Worm (Caenorhabditis elegans): ENCODE results near the gene oac-53.
A peak's percentile ranks its signal among the peaks of the same experiment; 100 is the strongest.

The oac-53 gene

DNA sequence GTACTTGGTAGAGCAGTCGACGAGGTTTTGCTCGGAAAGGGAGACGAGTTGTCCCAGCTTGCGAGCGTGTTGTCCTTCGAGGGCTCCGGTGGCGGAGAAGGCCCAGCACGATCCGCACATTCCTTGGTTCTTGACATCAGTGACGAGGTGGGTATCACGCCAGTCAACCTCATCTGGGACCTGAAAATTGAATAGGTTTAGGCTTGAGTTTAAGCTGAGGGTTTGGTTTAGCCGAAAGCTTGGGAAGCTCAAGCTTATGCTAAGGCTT, 34.0 kb downstream of the oac-53 start (continued):
- TF ChIP-seq rpc-1 (optimal IDR thresholded peaks at IDR 0.05) = no peak
- TF ChIP-seq rpc-1 (tag; optimal IDR thresholded peaks at IDR 0.05) = no peak
- no peak for TF ChIP-seq ztf-18 (tag; optimal IDR thresholded peaks at IDR 0.05)
- no peak for TF ChIP-seq chd-7 (tag; optimal IDR thresholded peaks at IDR 0.05)
- no peak for TF ChIP-seq tlf-1 (GFP tag; optimal IDR thresholded peaks at IDR 0.05)
- peak; percentile 31; the same call in 1 of the 2 replicates for TF ChIP-seq cebp-2 (GFP tag; IDR thresholded peaks at IDR 0.05)
- no peak for TF ChIP-seq sdz-38 (tag; optimal IDR thresholded peaks at IDR 0.05)
- TF ChIP-seq ekl-4 (GFP tag; IDR thresholded peaks at IDR 0.05) = 0 out of 2 replicates have a peak, but pooled peaks have one; percentile 22
- TF ChIP-seq mcd-1 (GFP tag; IDR thresholded peaks at IDR 0.05) = peak; percentile 26; the same call in 1 of the 2 replicates
- no peak for TF ChIP-seq nhr-80 (tag; optimal IDR thresholded peaks at IDR 0.05)
- TF ChIP-seq B0336.3 (GFP tag; IDR thresholded peaks at IDR 0.05) = 0 out of 2 replicates have a peak, but pooled peaks have one; percentile 7
- TF ChIP-seq ccch-3 (GFP tag; optimal IDR thresholded peaks at IDR 0.05) = no peak
- TF ChIP-seq attf-6 (GFP tag; IDR thresholded peaks at IDR 0.05) = peak; percentile 27; the same call in 1 of the 2 replicates
- no peak; the same call in 1 of the 2 replicates for TF ChIP-seq K11D2.4 (GFP tag; IDR thresholded peaks at IDR 0.05)
- no peak for TF ChIP-seq T26A5.8 (tag; optimal IDR thresholded peaks at IDR 0.05)
- peak; percentile 85 for TF ChIP-seq zfh-2 (GFP tag; conservative IDR thresholded peaks at IDR 0.05)
- TF ChIP-seq pha-4 (tag; optimal IDR thresholded peaks at IDR 0.05) = no peak
- peak; percentile 38 for TF ChIP-seq repo-1 (tag; optimal IDR thresholded peaks at IDR 0.05)
- no peak for TF ChIP-seq snpc-3.4 (tag; optimal IDR thresholded peaks at IDR 0.05)

DNA sequence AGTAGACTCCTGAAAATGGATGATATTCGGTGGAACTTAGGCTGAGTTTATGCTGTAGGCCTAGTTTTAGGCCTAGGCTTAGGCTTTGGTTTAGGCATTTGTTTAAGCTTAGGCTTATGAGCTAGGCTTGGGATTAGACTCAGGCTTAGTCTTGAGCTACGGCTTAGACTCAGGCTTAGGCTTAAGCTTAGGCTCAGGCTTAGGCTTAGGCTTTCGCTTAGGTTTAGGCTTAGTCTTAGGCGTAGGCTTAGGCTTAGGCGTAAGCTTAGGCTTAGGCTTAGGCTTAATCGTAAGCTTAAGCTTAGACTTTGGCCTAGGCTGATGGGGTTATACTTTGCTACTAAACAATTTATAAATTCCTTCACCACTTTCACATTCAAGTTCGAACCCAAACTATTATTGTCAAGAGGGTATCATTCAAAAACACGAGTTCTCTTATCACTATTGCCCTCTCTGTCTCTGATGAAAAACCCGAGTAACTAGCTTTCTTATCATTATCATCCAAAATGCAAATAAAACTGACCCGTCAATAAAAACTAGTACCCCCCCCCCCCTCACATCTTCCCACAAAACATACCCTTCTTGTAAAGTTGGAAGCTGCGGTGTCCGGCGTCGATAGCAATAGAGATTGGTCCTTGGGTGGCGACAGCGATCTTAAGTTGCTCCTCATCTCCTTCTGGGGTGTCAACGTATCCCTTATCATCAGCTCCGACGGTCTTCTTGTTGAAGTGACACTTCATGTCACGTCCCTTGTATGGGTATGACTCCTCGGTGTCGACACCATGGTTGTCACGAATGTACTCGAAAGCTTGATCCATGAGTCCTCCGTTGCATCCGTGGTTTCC, 34.6 kb downstream of the oac-53 start:
- TF ChIP-seq attf-6 (GFP tag; IDR thresholded peaks at IDR 0.05) (no peak), lag-1 (GFP tag; IDR thresholded peaks at IDR 0.05) (no peak), tlf-1 (GFP tag; optimal IDR thresholded peaks at IDR 0.05) (no peak), lin-35 (GFP tag; optimal IDR thresholded peaks at IDR 0.05) (no peak), bed-2 (GFP tag; IDR thresholded peaks at IDR 0.05) (no peak), dox-1 (GFP tag; IDR thresholded peaks at IDR 0.05) (no peak), snpc-1.3 (tag; optimal IDR thresholded peaks at IDR 0.05; ENCODE audit: insufficient read depth) (no peak), B0261.1 (tag; optimal IDR thresholded peaks at IDR 0.05) (no peak), ztf-18 (tag; optimal IDR thresholded peaks at IDR 0.05) (no peak), fkh-3 (tag; optimal IDR thresholded peaks at IDR 0.05) (no peak), F37B4.10 (GFP tag; IDR thresholded peaks at IDR 0.05) (no peak), lin-40 (tag; optimal IDR thresholded peaks at IDR 0.05) (no peak), hlh-12 (tag; optimal IDR thresholded peaks at IDR 0.05) (peak; percentile 13), Y56A3A.18 (GFP tag; IDR thresholded peaks at IDR 0.05) (peak; percentile 40), ztf-3 (GFP tag; optimal IDR thresholded peaks at IDR 0.05) (peak; percentile 14), snpc-1.1 (tag; optimal IDR thresholded peaks at IDR 0.05; ENCODE audit: insufficient read depth) (no peak), Y53G8AR.9 (GFP tag; conservative IDR thresholded peaks at IDR 0.05) (0 out of 2 replicates have a peak, but pooled peaks have one; percentile 58), zim-3 (tag; optimal IDR thresholded peaks at IDR 0.05) (peak; percentile 6), ama-1 (optimal IDR thresholded peaks at IDR 0.05) (no peak), ama-1 (GFP tag; optimal IDR thresholded peaks at IDR 0.05) (no peak), xnd-1 (tag; optimal IDR thresholded peaks at IDR 0.05) (no peak), sea-2 (GFP tag; IDR thresholded peaks at IDR 0.05) (no peak), somi-1 (GFP tag; optimal IDR thresholded peaks at IDR 0.05) (no peak), F10E7.11 (tag; optimal IDR thresholded peaks at IDR 0.05) (no peak), tbx-9 (tag; optimal IDR thresholded peaks at IDR 0.05; ENCODE audit: borderline replicate concordance) (no peak), rpc-1 (optimal IDR thresholded peaks at IDR 0.05) (no peak), rpc-1 (tag; optimal IDR thresholded peaks at IDR 0.05) (no peak), ceh-58 (GFP tag; IDR thresholded peaks at IDR 0.05) (peak; percentile 1; the same call in 1 of the 2 replicates), die-1 (tag; optimal IDR thresholded peaks at IDR 0.05) (no peak), snpc-3.4 (tag; optimal IDR thresholded peaks at IDR 0.05) (no peak), unc-62 (GFP tag; optimal IDR thresholded peaks at IDR 0.05) (peak; percentile 71), ZK185.1 (tag; optimal IDR thresholded peaks at IDR 0.05; ENCODE audit: poor library complexity, severe bottlenecking) (peak; percentile 34), egl-18 (GFP tag; IDR thresholded peaks at IDR 0.05) (no peak), nhr-27 (tag; optimal IDR thresholded peaks at IDR 0.05) (no peak)

All from whole organism, young adult.